Worm (Caenorhabditis elegans) whole organism, midembryonic: ENCODE measurements around the gene H28G03.3.

Experiments used
- T22C8.4 ChIP-seq: fragments of 200-800 bp; sonication (Bioruptor generic); IDR thresholded peaks from 2 replicates; pipeline ENCODE4 v1.3.6; 2022; ENCODE audit warnings: missing genetic modification characterization, missing compliant biosample characterization
- cog-1 ChIP-seq: sonication (generic microtip); optimal IDR thresholded peaks from 2 replicates; lab custom pipeline; 2016; ENCODE audit warnings: missing genetic modification characterization, missing compliant biosample characterization
- flt-1 ChIP-seq: fragments of 200-800 bp; sonication (Bioruptor generic); IDR thresholded peaks from 2 replicates; pipeline ENCODE4 v1.3.6; 2022; ENCODE audit warnings: missing genetic modification characterization, missing compliant biosample characterization
- klf-2 ChIP-seq: fragments of 200-800 bp; sonication (Bioruptor generic); conservative IDR thresholded peaks from 2 replicates; pipeline ENCODE4 v1.3.6; 2022; ENCODE audit warnings: missing genetic modification reagents, missing genetic modification characterization, missing compliant biosample characterization
- med-1 ChIP-seq: sonication (generic microtip); optimal IDR thresholded peaks from 2 replicates; lab custom pipeline; 2017; ENCODE audit warnings: missing genetic modification characterization, mild to moderate bottlenecking, missing compliant biosample characterization, antibody characterized with exemption, missing genetic modification reagents; ENCODE audit not compliant: insufficient read depth
- ref-1 ChIP-seq: fragments of 200-800 bp; sonication (Bioruptor generic); conservative IDR thresholded peaks from 2 replicates; pipeline ENCODE4 v1.3.6; 2022; ENCODE audit warnings: missing genetic modification reagents, missing genetic modification characterization, missing compliant biosample characterization
- tab-1 ChIP-seq: fragments of 200-800 bp; sonication (Bioruptor generic); IDR thresholded peaks from 2 replicates; pipeline ENCODE4 v1.3.6; 2022; ENCODE audit warnings: missing genetic modification characterization, missing compliant biosample characterization
- ztf-23 ChIP-seq: fragments of 200-800 bp; sonication (Bioruptor generic); IDR thresholded peaks from 2 replicates; pipeline ENCODE4 v1.3.6; 2022; ENCODE audit warnings: missing genetic modification reagents, missing genetic modification characterization, missing compliant biosample characterization
- ztf-29 ChIP-seq: fragments of 200-800 bp; sonication (Bioruptor generic); IDR thresholded peaks from 2 replicates; pipeline ENCODE4 v1.3.6; 2022; ENCODE audit warnings: missing genetic modification reagents, missing genetic modification characterization, missing compliant biosample characterization

The H28G03.3 gene

ce11 chrX:5190061-5190460 lies 36.1 kb downstream of the H28G03.3 start:
- TF ChIP-seq ref-1 (GFP tag; lab: Robert Waterston, UW) = no peak
- TF ChIP-seq T22C8.4 (GFP tag; lab: Robert Waterston, UW) = no peak
- TF ChIP-seq med-1 = no peak
- no peak for TF ChIP-seq cog-1 (tag; lab: Kevin White, UChicago)
- TF ChIP-seq klf-2 (GFP tag; lab: Robert Waterston, UW) = no peak
- no peak for TF ChIP-seq flt-1
- TF ChIP-seq tab-1 (GFP tag; lab: Robert Waterston, UW) = no peak
- TF ChIP-seq ztf-29 (GFP tag; lab: Robert Waterston, UW) = no peak
- no peak for TF ChIP-seq ztf-23 (GFP tag; lab: Robert Waterston, UW)

- TF ChIP-seq ztf-29 (GFP tag; lab: Robert Waterston, UW) (no peak), ztf-23 (GFP tag; lab: Robert Waterston, UW) (no peak), flt-1 (no peak), klf-2 (GFP tag; lab: Robert Waterston, UW) (no peak), tab-1 (GFP tag; lab: Robert Waterston, UW) (no peak), cog-1 (tag; lab: Kevin White, UChicago) (no peak), T22C8.4 (GFP tag; lab: Robert Waterston, UW) (no peak), ref-1 (GFP tag; lab: Robert Waterston, UW) (no peak), med-1 (no peak)
Observed at ce11 chrX:5188977-5189376, 37.2 kb downstream of the H28G03.3 start, which contains the start of gene zig-6. Gene zig-6 (minus strand): TSS chrX:5189077.

DNA sequence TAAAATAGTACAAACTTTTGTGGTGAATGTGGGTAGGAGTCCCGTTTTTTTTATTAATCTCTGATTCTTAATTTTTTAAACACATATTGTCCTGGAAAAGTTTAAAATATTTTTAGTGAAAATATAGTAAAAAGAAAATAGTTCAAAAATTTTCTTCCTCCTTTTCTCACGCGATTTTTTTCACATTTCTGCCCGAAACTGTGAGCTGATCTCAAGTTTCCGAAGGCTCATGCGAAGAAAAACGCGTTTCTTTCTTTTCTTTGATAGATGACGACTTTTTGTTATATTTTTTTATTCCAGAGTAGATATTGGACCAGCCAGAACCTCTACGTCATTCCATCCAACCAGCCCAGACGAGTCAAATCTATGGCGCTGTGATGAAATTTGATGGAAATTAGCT lies 42.2 kb downstream of the H28G03.3 start, which contains the start of gene T03G11.9:
Gene T03G11.9, plus strand, starts transcription at position 301 of the 400 bp plus-strand sequence.
- no peak for TF ChIP-seq klf-2 (GFP tag; lab: Robert Waterston, UW)
- TF ChIP-seq flt-1 = no peak
- TF ChIP-seq ztf-29 (GFP tag; lab: Robert Waterston, UW) = no peak
- no peak for TF ChIP-seq tab-1 (GFP tag; lab: Robert Waterston, UW)
- TF ChIP-seq med-1 = no peak
- TF ChIP-seq ztf-23 (GFP tag; lab: Robert Waterston, UW) = no peak
- TF ChIP-seq T22C8.4 (GFP tag; lab: Robert Waterston, UW) = no peak
- no peak for TF ChIP-seq ref-1 (GFP tag; lab: Robert Waterston, UW)
- TF ChIP-seq cog-1 (tag; lab: Kevin White, UChicago) = no peak

- TF ChIP-seq ztf-29 (GFP tag; lab: Robert Waterston, UW) (no peak), ref-1 (GFP tag; lab: Robert Waterston, UW) (no peak), med-1 (no peak), klf-2 (GFP tag; lab: Robert Waterston, UW) (no peak), flt-1 (no peak), cog-1 (tag; lab: Kevin White, UChicago) (no peak), ztf-23 (GFP tag; lab: Robert Waterston, UW) (no peak), tab-1 (GFP tag; lab: Robert Waterston, UW) (no peak), T22C8.4 (GFP tag; lab: Robert Waterston, UW) (no peak)
Observed at ce11 chrX:5179874-5180273, 46.3 kb downstream of the H28G03.3 start, which contains the start of gene sru-48. Gene sru-48 (plus strand): TSS chrX:5180174.

DNA sequence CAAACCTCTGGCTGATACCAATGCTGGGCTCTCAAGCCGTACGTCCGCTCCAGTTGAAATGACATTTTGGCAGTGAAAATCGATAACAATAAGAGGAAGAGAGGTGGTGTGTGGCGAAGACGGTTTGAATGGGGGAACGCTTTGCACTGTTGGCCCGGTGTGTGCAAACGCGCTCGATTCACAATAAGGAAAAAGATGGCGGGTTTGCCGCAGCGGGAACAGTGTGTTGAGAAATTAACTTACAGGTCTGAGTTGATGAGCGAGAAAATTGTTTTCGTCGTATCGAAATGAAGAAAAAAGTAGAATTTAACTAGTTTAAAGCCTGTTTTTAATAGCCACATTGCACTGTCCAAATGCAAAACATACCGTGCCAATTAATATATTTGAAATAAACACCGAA lies 47.1 kb downstream of the H28G03.3 start, which contains the start of gene metl-9:
Gene metl-9, minus strand, starts transcription at position 101 of the 400 bp plus-strand sequence.
- TF ChIP-seq ztf-29 (GFP tag; lab: Robert Waterston, UW) (no peak), ref-1 (GFP tag; lab: Robert Waterston, UW) (no peak), flt-1 (no peak), T22C8.4 (GFP tag; lab: Robert Waterston, UW) (no peak), med-1 (no peak), cog-1 (tag; lab: Kevin White, UChicago) (no peak), klf-2 (GFP tag; lab: Robert Waterston, UW) (no peak)

DNA sequence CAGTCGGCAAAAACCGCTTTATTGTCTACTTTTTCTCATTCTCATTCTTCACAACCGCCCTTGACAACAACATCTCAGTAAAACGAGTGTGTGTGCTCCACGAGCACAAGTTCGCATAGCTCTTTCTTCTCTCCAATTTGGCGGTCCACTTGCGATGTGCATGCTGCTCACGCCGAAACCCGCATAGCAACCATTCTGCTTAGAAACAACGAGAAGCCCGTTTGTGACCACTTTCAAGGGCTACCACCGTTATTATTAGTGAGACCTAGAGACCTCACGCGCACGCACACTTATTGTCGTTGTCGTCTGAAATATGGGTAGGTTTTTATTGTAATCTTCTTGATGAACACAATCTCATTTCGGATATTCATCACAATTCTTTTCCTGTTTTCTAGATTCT lies 51.9 kb downstream of the H28G03.3 start, which contains the start of gene zchc-1A:
Gene zchc-1A, plus strand, starts transcription at position 114 of the 400 bp plus-strand sequence.
- TF ChIP-seq ref-1 (GFP tag; lab: Robert Waterston, UW) = no peak
- no peak for TF ChIP-seq med-1
- TF ChIP-seq ztf-29 (GFP tag; lab: Robert Waterston, UW) = no peak
- no peak for TF ChIP-seq klf-2 (GFP tag; lab: Robert Waterston, UW)
- TF ChIP-seq ztf-23 (GFP tag; lab: Robert Waterston, UW) = no peak
- TF ChIP-seq cog-1 (tag; lab: Kevin White, UChicago) = no peak

DNA sequence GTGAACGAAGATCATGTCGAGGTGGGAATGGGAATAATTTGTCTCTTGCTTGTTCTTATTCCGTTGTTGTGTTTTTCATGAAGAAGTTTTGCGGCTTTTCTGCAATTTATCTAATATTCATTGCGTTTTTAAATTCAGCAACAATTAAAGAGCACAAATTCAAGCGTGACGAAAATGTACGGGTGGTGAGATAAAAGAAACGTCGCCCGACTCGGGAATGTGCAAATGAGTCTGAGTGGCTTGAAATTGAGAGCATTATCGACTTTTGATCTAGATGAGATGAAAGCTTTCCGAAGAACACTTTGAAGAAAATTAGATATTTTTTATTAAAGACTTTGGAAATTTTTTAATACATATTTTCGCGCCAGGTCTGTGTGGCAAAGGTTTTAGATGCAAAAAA lies 55.1 kb downstream of the H28G03.3 start, which contains the start of gene T03G11.10:
Gene T03G11.10, minus strand, starts transcription at position 101 of the 400 bp plus-strand sequence.
- TF ChIP-seq ztf-29 (GFP tag; lab: Robert Waterston, UW) = no peak
- no peak for TF ChIP-seq flt-1
- TF ChIP-seq cog-1 (tag; lab: Kevin White, UChicago) = no peak
- no peak for TF ChIP-seq tab-1 (GFP tag; lab: Robert Waterston, UW)
- TF ChIP-seq klf-2 (GFP tag; lab: Robert Waterston, UW) = no peak
- TF ChIP-seq med-1 = no peak
- no peak for TF ChIP-seq ref-1 (GFP tag; lab: Robert Waterston, UW)
- no peak for TF ChIP-seq T22C8.4 (GFP tag; lab: Robert Waterston, UW)
- TF ChIP-seq ztf-23 (GFP tag; lab: Robert Waterston, UW) = no peak
